Fruit fly (Drosophila melanogaster) ovary, adult (tissue): Measurements from ENCODE around the gene CG32713.

Experiments
- CG17801 ChIP-seq: fragments of 200-800 bp; optimal IDR thresholded peaks from 2 replicates; lab custom pipeline; 2019; ENCODE audit warnings: missing biosample characterization, mild to moderate bottlenecking, missing genetic modification characterization, moderate library complexity; ENCODE audit not compliant: partially characterized antibody

Gene CG32713

dm6 chrX:8457532-8457931 is at the start of gene CG32713:
Gene CG32713 (minus strand): TSS chrX:8457632.
- TF ChIP-seq CG17801 = no peak

- no peak for TF ChIP-seq CG17801
These were observed 47.7 kb upstream of the CG32713 start for dm6 chrX:8505023-8505604.

- no peak for TF ChIP-seq CG17801
These were observed 44.6 kb upstream of the CG32713 start for dm6 chrX:8502053-8502452.

- no peak for TF ChIP-seq CG17801
These were observed 43.9 kb upstream of the CG32713 start for dm6 chrX:8501374-8501773.

- TF ChIP-seq CG17801 = no peak
These were observed 41.7 kb upstream of the CG32713 start for dm6 chrX:8499151-8499550.

- no peak for TF ChIP-seq CG17801
These were observed 40.3 kb upstream of the CG32713 start for dm6 chrX:8497604-8498232.

- no peak for TF ChIP-seq CG17801
These were observed 38.9 kb upstream of the CG32713 start for dm6 chrX:8496362-8496761.

dm6 chrX:8493473-8493872 is 36.0 kb upstream of the CG32713 start:
- no peak for TF ChIP-seq CG17801

- no peak for TF ChIP-seq CG17801
These were observed 35.4 kb upstream of the CG32713 start for dm6 chrX:8492849-8493248.

dm6 chrX:8491452-8492046 is 34.1 kb upstream of the CG32713 start:
- TF ChIP-seq CG17801 = no peak

dm6 chrX:8490976-8491345 is 33.5 kb upstream of the CG32713 start:
- no peak for TF ChIP-seq CG17801

- no peak for TF ChIP-seq CG17801
These were observed 33.0 kb upstream of the CG32713 start for dm6 chrX:8490291-8490975.

dm6 chrX:8489485-8489970 is 32.1 kb upstream of the CG32713 start, which contains the start of gene otu:
Gene otu (minus strand): TSS chrX:8489535.
- no peak for TF ChIP-seq CG17801

dm6 chrX:8489048-8489447 is 31.6 kb upstream of the CG32713 start, which contains the start of gene CG33181:
Gene CG33181 (plus strand): TSS chrX:8489348.
- no peak for TF ChIP-seq CG17801

dm6 chrX:8484778-8485177 is 27.3 kb upstream of the CG32713 start:
- TF ChIP-seq CG17801 = no peak

- no peak for TF ChIP-seq CG17801
These were observed 26.2 kb upstream of the CG32713 start, which contains the start of gene CG33223 for dm6 chrX:8483671-8484070. Gene CG33223 (minus strand): TSS chrX:8483885.

- TF ChIP-seq CG17801 = no peak
These were observed 24.0 kb upstream of the CG32713 start, which contains the start of gene Cp38 for dm6 chrX:8481462-8481861. Gene Cp38 (plus strand): TSS chrX:8481837.
